Fruit fly (Drosophila melanogaster) whole organism, pupa: ENCODE measurements around the gene Mekk1.

Source experiments
- CG10348 ChIP-seq: fragments of 200-800 bp; sonication (Bioruptor generic); IDR thresholded peaks from 2 replicates; pipeline ENCODE4 v1.3.6; 2022; ENCODE audit warnings: missing biosample characterization, missing genetic modification characterization
- CG12605 ChIP-seq: fragments of 200-800 bp; sonication (Bioruptor generic); IDR thresholded peaks from 2 replicates; pipeline ENCODE4 v1.3.6; 2022; ENCODE audit warnings: missing biosample characterization, missing genetic modification characterization
- CG13204 ChIP-seq: fragments of 200-800 bp; sonication (Bioruptor generic); optimal IDR thresholded peaks from 2 replicates; lab custom pipeline; 2018; ENCODE audit warnings: missing biosample characterization, mild to moderate bottlenecking, missing genetic modification characterization, moderate library complexity
- CG14655 ChIP-seq: fragments of 200-800 bp; sonication (Bioruptor generic); optimal IDR thresholded peaks from 3 replicates; lab custom pipeline; 2017; ENCODE audit warnings: mild to moderate bottlenecking, missing biosample characterization, missing genetic modification reagents, missing genetic modification characterization
- CG15710 ChIP-seq: fragments of 200-800 bp; sonication (Bioruptor generic); optimal IDR thresholded peaks from 2 replicates; lab custom pipeline; 2018; ENCODE audit warnings: missing biosample characterization, mild to moderate bottlenecking, missing genetic modification characterization, moderate library complexity
- CG17806 ChIP-seq: fragments of 200-800 bp; sonication (Bioruptor generic); optimal IDR thresholded peaks from 2 replicates; lab custom pipeline; 2018; ENCODE audit warnings: missing biosample characterization, mild to moderate bottlenecking, missing genetic modification characterization, moderate library complexity
- CG32121 ChIP-seq: fragments of 200-800 bp; sonication (Bioruptor generic); IDR thresholded peaks from 2 replicates; pipeline ENCODE4 v1.3.6; 2022; ENCODE audit warnings: missing biosample characterization, missing genetic modification characterization
- CG34367 ChIP-seq: fragments of 200-800 bp; sonication (Bioruptor generic); optimal IDR thresholded peaks from 2 replicates; lab custom pipeline; 2018; ENCODE audit warnings: missing biosample characterization, mild to moderate bottlenecking, missing genetic modification characterization
- CG4496 ChIP-seq: fragments of 200-800 bp; sonication (Bioruptor generic); IDR thresholded peaks from 3 replicates; pipeline ENCODE4 v1.3.6; 2022; ENCODE audit warnings: missing biosample characterization, missing genetic modification characterization
- CG8159 ChIP-seq: fragments of 200-800 bp; sonication (Bioruptor generic); optimal IDR thresholded peaks from 3 replicates; lab custom pipeline; 2018; ENCODE audit warnings: missing biosample characterization, mild to moderate bottlenecking, missing genetic modification characterization, moderate library complexity
- CG8301 ChIP-seq: fragments of 200-800 bp; sonication (Bioruptor generic); optimal IDR thresholded peaks from 2 replicates; lab custom pipeline; 2018; ENCODE audit warnings: missing biosample characterization, mild to moderate bottlenecking, missing genetic modification characterization
- CG9948 ChIP-seq: fragments of 200-800 bp; sonication (Bioruptor generic); optimal IDR thresholded peaks from 2 replicates; lab custom pipeline; 2018; ENCODE audit warnings: missing biosample characterization, mild to moderate bottlenecking, missing genetic modification characterization, moderate library complexity
- D1 ChIP-seq: fragments of 200-800 bp; sonication (Bioruptor generic); optimal IDR thresholded peaks from 2 replicates; lab custom pipeline; 2018; ENCODE audit warnings: missing biosample characterization, mild to moderate bottlenecking, missing genetic modification characterization, moderate library complexity
- EcR ChIP-seq: fragments of 200-800 bp; sonication (Bioruptor generic); optimal IDR thresholded peaks from 3 replicates; lab custom pipeline; 2019; ENCODE audit warnings: missing biosample characterization, missing genetic modification characterization, mild to moderate bottlenecking, moderate library complexity, missing genetic modification reagents
- Ets98B ChIP-seq: fragments of 200-800 bp; sonication (Bioruptor generic); IDR thresholded peaks from 2 replicates; pipeline ENCODE4 v1.3.6; 2022; ENCODE audit warnings: missing biosample characterization, missing genetic modification characterization
- Pif1A ChIP-seq: fragments of 200-800 bp; sonication (Bioruptor generic); optimal IDR thresholded peaks from 3 replicates; lab custom pipeline; 2016; ENCODE audit warnings: missing biosample characterization, missing genetic modification characterization
- Pif1B ChIP-seq: fragments of 200-800 bp; sonication (Bioruptor generic); optimal IDR thresholded peaks from 3 replicates; lab custom pipeline; 2016; ENCODE audit warnings: missing biosample characterization, missing genetic modification characterization
- Snoo ChIP-seq: fragments of 200-800 bp; sonication (Bioruptor generic); optimal IDR thresholded peaks from 3 replicates; lab custom pipeline; 2017; ENCODE audit warnings: missing biosample characterization, mild to moderate bottlenecking, missing genetic modification characterization, inconsistent platforms
- fd96Ca ChIP-seq: fragments of 200-800 bp; sonication (Bioruptor generic); IDR thresholded peaks from 3 replicates; pipeline ENCODE4 v1.3.6; 2022; ENCODE audit warnings: missing biosample characterization, missing genetic modification characterization
- gl ChIP-seq: fragments of 200-800 bp; sonication (Bioruptor generic); optimal IDR thresholded peaks from 2 replicates; lab custom pipeline; 2018; ENCODE audit warnings: missing biosample characterization, mild to moderate bottlenecking, missing genetic modification characterization
- rn ChIP-seq: fragments of 200-800 bp; sonication (Bioruptor generic); IDR thresholded peaks from 2 replicates; pipeline ENCODE4 v1.3.6; 2022; ENCODE audit warnings: missing biosample characterization, missing genetic modification characterization

The Mekk1 gene

DNA sequence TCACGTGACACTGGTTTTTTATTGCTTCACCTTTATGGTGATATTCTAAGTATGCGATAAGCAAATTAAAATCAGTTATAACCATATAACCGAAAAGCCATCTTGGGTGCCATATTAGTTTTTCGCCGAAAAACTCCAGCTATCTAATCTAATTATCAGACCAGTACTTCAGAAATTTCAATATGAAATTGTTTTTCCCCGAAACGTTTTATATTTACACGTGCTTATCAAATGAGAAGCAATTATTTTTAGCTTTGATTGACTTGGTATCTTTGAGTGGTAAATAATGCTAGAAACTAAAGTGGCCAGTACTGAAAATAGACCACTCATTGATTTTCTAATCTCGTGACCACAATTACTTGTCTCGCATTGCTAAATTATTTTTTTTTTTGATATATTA is 39.8 kb upstream of the Mekk1 start:
- TF ChIP-seq CG32121 (GFP tag; lab: Robert Waterston, UW), result no peak
- no peak for TF ChIP-seq CG8159
- TF ChIP-seq CG14655 (GFP tag; lab: Kevin White, UChicago), result no peak
- no peak for TF ChIP-seq CG15710 (tag; lab: Kevin White, UChicago)
- no peak for TF ChIP-seq rn (GFP tag; lab: Robert Waterston, UW)
- TF ChIP-seq CG4496 (GFP tag; lab: Robert Waterston, UW), result no peak
- TF ChIP-seq Pif1A (GFP tag; lab: Kevin White, UChicago), result no peak
- TF ChIP-seq CG34367 (tag; lab: Kevin White, UChicago), result no peak
- no peak for TF ChIP-seq Ets98B (GFP tag; lab: Robert Waterston, UW)
- no peak for TF ChIP-seq EcR (GFP tag; lab: Kevin White, UChicago)
- no peak for TF ChIP-seq CG13204
- no peak for TF ChIP-seq CG12605 (GFP tag; lab: Robert Waterston, UW)
- TF ChIP-seq gl (tag; lab: Kevin White, UChicago), result no peak
- TF ChIP-seq CG9948, result no peak
- TF ChIP-seq CG8301 (tag; lab: Kevin White, UChicago), result no peak
- no peak for TF ChIP-seq D1 (tag; lab: Kevin White, UChicago)
- TF ChIP-seq Snoo (tag; lab: Kevin White, UChicago), result no peak

dm6 chr3R:18758548-18759257 is 15.3 kb upstream of the Mekk1 start, which contains the start of gene Epg5:
Gene Epg5, minus strand, starts transcription at chr3R:18758873.
- TF ChIP-seq CG15710 (tag; lab: Kevin White, UChicago), result peak; percentile 65
- TF ChIP-seq CG10348 (GFP tag; lab: Robert Waterston, UW), result no peak
- TF ChIP-seq Snoo (tag; lab: Kevin White, UChicago), result peak; percentile 20
- no peak for TF ChIP-seq CG13204
- peak; percentile 71; the same call in 2 of the 3 replicates for TF ChIP-seq CG4496 (GFP tag; lab: Robert Waterston, UW)
- TF ChIP-seq CG14655 (GFP tag; lab: Kevin White, UChicago), result no peak
- no peak for TF ChIP-seq Pif1B (GFP tag; lab: Kevin White, UChicago)
- TF ChIP-seq CG32121 (GFP tag; lab: Robert Waterston, UW), result 0 out of 2 replicates have a peak, but pooled peaks have one; percentile 13
- TF ChIP-seq CG9948, result no peak
- TF ChIP-seq fd96Ca (GFP tag; lab: Robert Waterston, UW), result peak; percentile 74; the same call in 2 of the 3 replicates
- no peak for TF ChIP-seq D1 (tag; lab: Kevin White, UChicago)
- 0 out of 2 replicates have a peak, but pooled peaks have one; percentile 6 for TF ChIP-seq CG12605 (GFP tag; lab: Robert Waterston, UW)
- peak; percentile 56 for TF ChIP-seq CG17806 (tag; lab: Kevin White, UChicago)
- TF ChIP-seq CG8159, result no peak
- TF ChIP-seq EcR (GFP tag; lab: Kevin White, UChicago), result no peak
- TF ChIP-seq Pif1A (GFP tag; lab: Kevin White, UChicago), result no peak
- no peak for TF ChIP-seq CG8301 (tag; lab: Kevin White, UChicago)
- peak; percentile 50 for TF ChIP-seq rn (GFP tag; lab: Robert Waterston, UW)

DNA sequence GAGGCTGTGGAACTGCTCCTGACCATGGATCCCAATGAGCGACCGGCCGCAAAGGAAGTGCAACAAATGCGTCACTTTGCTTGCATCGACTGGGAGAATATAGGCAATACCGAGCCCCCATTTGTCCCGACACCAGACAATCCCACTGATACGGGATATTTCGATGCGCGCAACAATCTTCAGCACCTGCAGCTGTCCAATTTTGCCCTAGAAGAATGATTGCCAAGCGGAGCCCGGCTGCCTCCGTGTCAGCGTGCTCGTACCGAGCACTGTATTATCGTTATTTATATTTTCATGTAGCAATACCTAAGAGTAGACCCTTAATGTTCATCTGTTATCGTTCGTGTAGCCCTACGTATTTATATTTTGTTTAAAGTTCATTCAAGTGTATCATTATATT is 6.4 kb upstream of the Mekk1 start:
- TF ChIP-seq Snoo (tag; lab: Kevin White, UChicago), result no peak
- no peak for TF ChIP-seq Pif1A (GFP tag; lab: Kevin White, UChicago)
- no peak for TF ChIP-seq Ets98B (GFP tag; lab: Robert Waterston, UW)
- TF ChIP-seq CG9948, result no peak

DNA sequence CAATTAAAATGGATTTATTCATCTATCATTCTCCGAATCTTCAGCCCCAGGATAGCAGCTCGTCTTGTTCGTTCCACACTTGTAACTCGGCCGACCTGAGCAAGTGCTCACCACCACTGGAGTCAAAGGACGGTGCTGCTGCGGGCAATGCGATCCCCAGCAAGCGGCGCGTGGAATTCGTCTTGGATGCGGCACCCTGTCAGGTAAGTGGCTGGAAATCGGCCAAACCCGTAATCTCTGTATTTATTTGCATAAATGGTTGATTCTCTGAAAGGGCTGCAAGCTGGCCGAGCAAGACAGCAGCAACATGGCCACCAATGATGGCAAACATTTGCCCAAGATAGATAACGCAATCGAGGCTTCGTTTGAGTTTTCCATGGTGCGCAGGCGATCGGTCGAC is 4.7 kb upstream of the Mekk1 start:
- TF ChIP-seq CG8159, result no peak
- TF ChIP-seq CG8301 (tag; lab: Kevin White, UChicago), result no peak
- no peak for TF ChIP-seq CG9948
- no peak for TF ChIP-seq CG4496 (GFP tag; lab: Robert Waterston, UW)
- TF ChIP-seq CG17806 (tag; lab: Kevin White, UChicago), result no peak
- TF ChIP-seq EcR (GFP tag; lab: Kevin White, UChicago), result no peak
- TF ChIP-seq Snoo (tag; lab: Kevin White, UChicago), result no peak
- no peak for TF ChIP-seq CG34367 (tag; lab: Kevin White, UChicago)
- no peak for TF ChIP-seq fd96Ca (GFP tag; lab: Robert Waterston, UW)

- TF ChIP-seq EcR (GFP tag; lab: Kevin White, UChicago), result no peak
- no peak for TF ChIP-seq Pif1A (GFP tag; lab: Kevin White, UChicago)
- peak; percentile 68; the same call in 2 of the 3 replicates for TF ChIP-seq CG4496 (GFP tag; lab: Robert Waterston, UW)
- TF ChIP-seq CG34367 (tag; lab: Kevin White, UChicago), result peak; percentile 35
- peak; percentile 56 for TF ChIP-seq CG9948
- peak; percentile 50; the same call in 1 of the 2 replicates for TF ChIP-seq CG12605 (GFP tag; lab: Robert Waterston, UW)
- 0 out of 3 replicates have a peak, but pooled peaks have one; percentile 5 for TF ChIP-seq fd96Ca (GFP tag; lab: Robert Waterston, UW)
- peak; percentile 54 for TF ChIP-seq CG32121 (GFP tag; lab: Robert Waterston, UW)
- TF ChIP-seq CG8301 (tag; lab: Kevin White, UChicago), result no peak
- TF ChIP-seq CG10348 (GFP tag; lab: Robert Waterston, UW), result no peak
- TF ChIP-seq Pif1B (GFP tag; lab: Kevin White, UChicago), result no peak
- TF ChIP-seq CG17806 (tag; lab: Kevin White, UChicago), result peak; percentile 55
- TF ChIP-seq CG8159, result peak; percentile 77
- TF ChIP-seq Ets98B (GFP tag; lab: Robert Waterston, UW), result peak; percentile 34; the same call in 1 of the 2 replicates
- TF ChIP-seq CG14655 (GFP tag; lab: Kevin White, UChicago), result no peak
- TF ChIP-seq D1 (tag; lab: Kevin White, UChicago), result no peak
- peak; percentile 69 for TF ChIP-seq CG15710 (tag; lab: Kevin White, UChicago)
- no peak for TF ChIP-seq CG13204
- peak; percentile 57 for TF ChIP-seq Snoo (tag; lab: Kevin White, UChicago)
- peak; percentile 58 for TF ChIP-seq rn (GFP tag; lab: Robert Waterston, UW)
- no peak for TF ChIP-seq gl (tag; lab: Kevin White, UChicago)
These were observed 2.6 kb upstream of the Mekk1 start, which contains the start of the genes PGS1 and gwl for dm6 chr3R:18745961-18746468. Gene PGS1, minus strand, starts transcription at chr3R:18746041. Gene gwl, plus strand, starts transcription at chr3R:18746370.
